Worm (Caenorhabditis elegans): Measurements from ENCODE around the gene daf-37.

DNA sequence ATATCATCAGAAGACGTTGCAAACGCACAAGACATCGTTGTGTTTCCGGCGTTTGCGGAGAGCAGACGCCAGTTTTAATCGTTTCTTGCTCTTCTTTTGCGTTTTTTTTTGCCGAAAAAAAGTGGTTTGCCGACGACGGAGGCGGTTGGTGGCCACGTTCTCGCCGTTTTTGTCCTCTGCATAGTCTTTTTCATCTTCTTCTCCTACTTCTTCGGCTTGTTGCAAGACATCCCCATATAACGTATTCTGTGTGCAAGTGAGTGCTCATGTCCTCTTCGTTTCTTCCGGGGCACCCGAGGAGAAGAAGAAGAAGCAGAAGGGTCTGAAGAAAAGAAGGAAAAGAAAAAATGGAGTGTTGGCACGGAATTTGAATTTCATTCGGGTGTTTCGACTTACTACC lies 33.0 kb downstream of the daf-37 start:
- TF ChIP-seq lag-1 (GFP tag; IDR thresholded peaks at IDR 0.05) (no peak), ama-1 (optimal IDR thresholded peaks at IDR 0.05) (no peak), ama-1 (GFP tag; optimal IDR thresholded peaks at IDR 0.05) (no peak), ceh-100 (GFP tag; IDR thresholded peaks at IDR 0.05) (no peak), nfyb-1 (GFP tag; IDR thresholded peaks at IDR 0.05) (no peak), ceh-91 (GFP tag; IDR thresholded peaks at IDR 0.05) (no peak), pha-4 (tag; optimal IDR thresholded peaks at IDR 0.05) (no peak), bed-1 (GFP tag; IDR thresholded peaks at IDR 0.05) (no peak), mcd-1 (GFP tag; IDR thresholded peaks at IDR 0.05) (no peak), nhr-179 (tag; optimal IDR thresholded peaks at IDR 0.05) (no peak), mel-28 (tag; optimal IDR thresholded peaks at IDR 0.05; ENCODE audit: borderline replicate concordance) (no peak), F57C9.4 (tag; optimal IDR thresholded peaks at IDR 0.05) (no peak), snpc-1.3 (tag; optimal IDR thresholded peaks at IDR 0.05; ENCODE audit: insufficient read depth) (no peak), Y53F4B.3 (GFP tag; IDR thresholded peaks at IDR 0.05) (no peak)
